Worm (Caenorhabditis elegans) whole organism, dauer: ENCODE data around the gene K12H6.12.
"Not testable (repeated sequence)": the region's sequence is repeated elsewhere in the genome, so short reads cannot be mapped to it uniquely, and the experiment has no call there.

Experiments
- unc-62 ChIP-seq: sonication (generic microtip); optimal IDR thresholded peaks from 2 replicates; lab custom pipeline; 2017; ENCODE audit warnings: missing biosample characterization, missing genetic modification reagents, missing genetic modification characterization

The K12H6.12 gene

DNA sequence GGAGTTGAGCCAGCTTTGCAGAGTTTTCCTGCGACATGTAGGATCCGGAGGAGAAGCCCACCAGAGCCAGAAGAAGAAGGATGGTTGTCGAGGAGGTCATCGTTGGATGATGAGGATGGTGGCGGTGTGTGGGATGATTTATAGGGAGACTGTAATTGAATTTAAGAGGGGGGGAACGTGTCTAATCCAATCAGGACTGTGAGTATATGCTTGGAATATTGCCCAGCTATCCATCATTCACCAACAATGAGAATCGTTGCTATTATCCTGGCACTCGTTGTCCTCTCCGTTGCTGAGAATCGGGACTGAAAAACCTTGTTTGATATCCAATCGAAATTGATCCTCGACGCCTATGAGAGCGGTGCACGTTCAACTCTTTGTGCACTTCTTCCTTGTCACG, 18.1 kb downstream of the K12H6.12 start, which contains the start of gene K12H6.5:
K12H6.5 (minus strand) TSS at position 101 of the 400 bp plus-strand sequence.
- TF ChIP-seq unc-62 (GFP tag; lab: Kevin White, UChicago) = no peak

DNA sequence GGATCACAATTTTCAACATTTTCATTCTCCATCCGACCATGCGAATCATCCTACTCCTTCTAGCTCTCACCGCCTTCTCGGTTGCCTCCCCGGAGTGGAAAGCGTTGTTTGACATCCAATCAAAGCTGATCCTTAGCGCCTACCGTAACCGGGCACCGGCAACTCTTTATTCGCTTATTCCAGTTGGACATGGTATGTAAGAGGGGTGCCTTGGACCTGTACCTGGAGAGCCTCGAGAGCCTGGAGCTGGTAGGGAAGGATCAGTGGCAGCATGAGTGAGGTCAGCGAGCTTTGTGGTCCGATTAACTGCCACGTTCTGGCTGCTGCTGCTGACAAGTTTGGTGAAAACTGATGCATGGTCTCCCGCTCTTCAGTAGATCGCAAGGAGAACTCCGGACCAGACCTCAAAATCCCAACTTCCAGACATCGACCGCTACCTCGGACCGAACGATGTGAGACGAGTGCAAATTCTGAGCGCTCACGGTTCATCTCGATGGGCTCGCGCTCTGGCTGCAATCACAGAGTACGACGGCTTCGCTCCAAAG, 20.0 kb downstream of the K12H6.12 start, which contains the start of gene K12H6.8:
K12H6.8 (plus strand) TSS at position 38 of the 545 bp plus-strand sequence.
- no peak for TF ChIP-seq unc-62 (GFP tag; lab: Kevin White, UChicago)

- TF ChIP-seq unc-62 (GFP tag; lab: Kevin White, UChicago) = no peak
Measured at ce11 chrII:2829482-2829881, 21.5 kb downstream of the K12H6.12 start.

DNA sequence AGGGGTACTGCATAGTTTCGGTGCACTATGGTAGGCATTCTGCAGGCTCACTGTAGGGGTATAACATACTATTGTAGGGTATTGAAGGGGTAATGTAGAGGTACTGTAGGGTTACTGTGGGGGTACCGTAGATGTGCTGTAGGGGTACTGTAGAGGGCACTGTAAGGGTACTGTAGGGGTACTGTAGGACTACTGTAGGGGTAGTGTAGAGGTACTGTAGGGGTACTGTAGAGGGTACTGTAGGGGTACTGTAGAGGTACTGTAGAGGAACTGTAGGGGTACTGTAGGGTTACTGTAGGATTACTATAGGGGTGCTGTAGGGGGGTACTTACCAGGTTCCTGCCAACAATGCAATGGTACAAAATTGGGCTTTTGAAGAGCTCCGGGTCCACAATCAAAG, 22.2 kb downstream of the K12H6.12 start:
- no peak for TF ChIP-seq unc-62 (GFP tag; lab: Kevin White, UChicago)

ce11 chrII:2831173-2831572, 23.2 kb downstream of the K12H6.12 start, which contains the start of gene K12H6.6:
TSS of gene K12H6.6 (minus strand) at chrII:2831233.
- no peak for TF ChIP-seq unc-62 (GFP tag; lab: Kevin White, UChicago)

ce11 chrII:2832098-2832497, 24.1 kb downstream of the K12H6.12 start:
- no peak for TF ChIP-seq unc-62 (GFP tag; lab: Kevin White, UChicago)

DNA sequence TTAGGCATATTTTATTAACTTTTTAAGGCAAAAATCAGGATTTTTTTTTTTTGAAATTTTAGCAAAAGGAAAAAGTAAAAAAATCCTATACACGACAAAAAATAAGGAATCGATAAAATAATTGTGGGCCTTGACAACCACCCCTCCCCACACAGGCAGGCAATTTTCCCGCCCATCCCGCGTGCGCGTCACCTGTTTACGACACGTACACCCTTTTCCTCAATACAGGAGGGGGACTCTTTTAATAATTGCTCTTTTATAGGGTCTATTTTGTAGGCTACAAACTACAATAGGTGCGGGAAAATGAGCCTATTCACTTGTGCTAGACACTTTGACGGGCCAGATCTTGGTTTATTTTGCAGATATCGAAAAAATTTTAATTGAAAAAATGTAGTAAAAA, 24.6 kb downstream of the K12H6.12 start:
- TF ChIP-seq unc-62 (GFP tag; lab: Kevin White, UChicago) = no peak

ce11 chrII:2834105-2834504, 26.1 kb downstream of the K12H6.12 start:
- TF ChIP-seq unc-62 (GFP tag; lab: Kevin White, UChicago) = no peak

- TF ChIP-seq unc-62 (GFP tag; lab: Kevin White, UChicago) = no peak
Measured at ce11 chrII:2836853-2837252, 28.9 kb downstream of the K12H6.12 start, which contains the start of gene K12H6.7. TSS of gene K12H6.7 (minus strand) at chrII:2836953.

DNA sequence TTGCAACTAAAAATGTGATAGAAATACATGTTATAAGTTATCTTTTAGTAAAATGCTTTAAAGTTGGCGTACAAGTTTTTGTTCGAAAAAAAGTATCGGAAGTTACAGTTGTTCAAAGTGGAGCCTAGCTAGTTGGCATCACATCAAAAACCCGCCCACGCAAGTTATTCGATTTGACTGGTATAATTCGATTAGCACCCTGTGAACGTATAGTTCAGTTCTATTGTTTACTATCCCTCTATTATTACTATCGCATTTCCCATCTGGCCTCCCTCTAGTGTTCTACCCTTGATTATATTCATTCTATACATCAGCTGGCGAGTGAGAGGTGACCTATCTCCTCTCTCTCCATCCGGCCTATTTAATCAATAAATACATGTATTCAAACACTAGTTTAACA, 31.0 kb downstream of the K12H6.12 start, which contains the start of gene Y110A2AL.4:
Y110A2AL.4 (plus strand) TSS at position 301 of the 400 bp plus-strand sequence.
- not testable (repeated sequence) for TF ChIP-seq unc-62 (GFP tag; lab: Kevin White, UChicago)

ce11 chrII:2841529-2841928, 33.6 kb downstream of the K12H6.12 start, which contains the start of gene Y110A2AL.6:
TSS of gene Y110A2AL.6 (minus strand) at chrII:2841629.
- TF ChIP-seq unc-62 (GFP tag; lab: Kevin White, UChicago) = no peak

DNA sequence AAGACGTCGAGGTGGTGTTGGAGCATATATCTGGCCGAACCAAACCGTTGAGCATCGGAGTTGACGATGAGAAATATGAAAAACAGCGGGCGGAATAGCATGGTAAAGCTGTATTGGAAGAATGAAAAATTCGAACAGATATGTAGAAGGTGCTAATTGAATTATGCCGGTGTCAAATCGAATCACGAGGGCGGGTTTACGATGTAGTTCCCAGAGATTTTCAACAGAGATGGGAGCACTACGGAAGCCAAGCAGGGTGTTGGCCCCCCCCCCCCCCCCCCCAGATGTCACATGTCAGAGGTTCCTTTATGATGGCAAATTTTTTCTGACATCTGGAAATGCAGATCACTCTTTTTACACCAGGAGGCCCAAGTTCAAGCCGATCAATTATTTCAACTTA, 35.1 kb downstream of the K12H6.12 start, which contains the start of gene Y110A2AL.7:
Y110A2AL.7 (minus strand) TSS at position 101 of the 400 bp plus-strand sequence.
- TF ChIP-seq unc-62 (GFP tag; lab: Kevin White, UChicago) = no peak

DNA sequence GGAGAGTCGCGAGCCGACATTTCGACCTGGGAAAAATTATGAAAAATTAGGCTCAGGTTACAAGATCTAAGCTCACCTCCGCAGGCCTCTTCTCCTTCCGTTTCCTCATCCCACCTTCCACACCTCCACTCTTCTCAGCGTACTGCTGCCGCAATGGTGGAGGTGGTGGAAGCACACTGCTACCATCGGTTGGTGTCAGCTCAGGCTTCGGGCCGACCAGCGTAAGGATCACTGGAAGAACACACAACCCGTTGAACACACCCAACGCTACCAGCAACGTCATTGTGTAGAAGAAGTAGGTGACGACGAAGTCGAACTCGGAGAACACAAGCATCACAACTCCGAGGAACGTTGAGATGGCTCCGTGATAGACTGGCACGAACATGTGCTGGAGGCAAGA, 37.7 kb downstream of the K12H6.12 start:
- TF ChIP-seq unc-62 (GFP tag; lab: Kevin White, UChicago) = no peak

ce11 chrII:2846552-2846951, 38.6 kb downstream of the K12H6.12 start:
- TF ChIP-seq unc-62 (GFP tag; lab: Kevin White, UChicago) = no peak

DNA sequence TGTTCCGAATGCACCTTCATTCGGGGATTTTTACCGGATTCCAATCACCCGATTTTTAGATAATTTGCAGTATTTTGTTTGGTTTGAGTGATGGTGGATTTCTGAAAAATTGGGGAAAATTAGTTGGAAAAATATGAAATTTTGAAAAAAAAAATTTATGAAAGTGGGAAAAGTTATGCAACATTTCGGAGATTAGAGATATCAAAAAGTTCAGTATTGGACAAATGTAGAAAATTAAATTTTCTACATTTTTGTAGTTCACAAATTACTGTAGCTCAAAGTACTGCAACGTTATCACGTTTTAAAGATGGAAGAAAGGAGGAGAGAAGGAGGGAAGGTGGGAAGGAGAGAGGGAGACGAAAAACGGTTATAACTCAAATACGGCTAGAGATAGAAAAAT, 44.5 kb downstream of the K12H6.12 start, which contains the start of gene ptc-3:
ptc-3 (minus strand) TSS at position 101 of the 400 bp plus-strand sequence.
- TF ChIP-seq unc-62 (GFP tag; lab: Kevin White, UChicago) = no peak

- TF ChIP-seq unc-62 (GFP tag; lab: Kevin White, UChicago) = no peak
Measured at ce11 chrII:2853767-2854166, 45.8 kb downstream of the K12H6.12 start.

- no peak for TF ChIP-seq unc-62 (GFP tag; lab: Kevin White, UChicago)
Measured at ce11 chrII:2854794-2855193, 46.8 kb downstream of the K12H6.12 start.
